Fruit fly (Drosophila melanogaster): ENCODE data around the gene Adh.

Adh gene

dm6 chr2L:14614897-14615602, at the start of gene Adh, which contains the start of gene Adhr (continued):
- no peak for TF ChIP-seq fkh (GFP tag; optimal IDR thresholded peaks at IDR 0.05)
- peak; percentile 64 for TF ChIP-seq CG31627 (GFP tag; optimal IDR thresholded peaks at IDR 0.05)
- TF ChIP-seq dsx (GFP tag; optimal IDR thresholded peaks at IDR 0.05; ENCODE audit: poor library complexity, severe bottlenecking), result no peak
- peak; percentile 56 for TF ChIP-seq Smox (GFP tag; optimal IDR thresholded peaks at IDR 0.05)
- TF ChIP-seq CG6163 (GFP tag; IDR thresholded peaks at IDR 0.05), result no peak; the same call in 2 of the 3 replicates
- peak; percentile 71 for TF ChIP-seq eg (GFP tag; IDR thresholded peaks at IDR 0.05)
- TF ChIP-seq CG6808 (GFP tag; optimal IDR thresholded peaks at IDR 0.05), result peak; percentile 41
- TF ChIP-seq Ets96B (tag; optimal IDR thresholded peaks at IDR 0.05), result peak; percentile 37
- TF ChIP-seq CG16779 (tag; optimal IDR thresholded peaks at IDR 0.05), result peak; percentile 37

- peak; percentile 46 for TF ChIP-seq Gug (GFP tag; IDR thresholded peaks at IDR 0.05)
- TF ChIP-seq CG7368 (GFP tag; optimal IDR thresholded peaks at IDR 0.05), result no peak
- 0 out of 3 replicates have a peak, but pooled peaks have one; percentile 41 for TF ChIP-seq eg (GFP tag; IDR thresholded peaks at IDR 0.05)
- peak; percentile 36 for TF ChIP-seq Eip78C (GFP tag)
- TF ChIP-seq ss (GFP tag; optimal IDR thresholded peaks at IDR 0.05), result peak; percentile 35 to 96
- TF ChIP-seq dsx (GFP tag; optimal IDR thresholded peaks at IDR 0.05; ENCODE audit: poor library complexity, severe bottlenecking), result peak; percentile 72
- peak; percentile 6 for TF ChIP-seq CG6808 (GFP tag; optimal IDR thresholded peaks at IDR 0.05)
- TF ChIP-seq CG6854 (GFP tag; optimal IDR thresholded peaks at IDR 0.05), result peak; percentile 33
- TF ChIP-seq CG10669 (GFP tag; optimal IDR thresholded peaks at IDR 0.05), result no peak
- peak; percentile 29 for TF ChIP-seq Lpt (GFP tag; optimal IDR thresholded peaks at IDR 0.05)
- peak in 1 of 2 experiments; percentile 57 for TF ChIP-seq salr (GFP tag; optimal IDR thresholded peaks at IDR 0.05)
Measured at dm6 chr2L:14568507-14569104, 46.7 kb upstream of the Adh start.

DNA sequence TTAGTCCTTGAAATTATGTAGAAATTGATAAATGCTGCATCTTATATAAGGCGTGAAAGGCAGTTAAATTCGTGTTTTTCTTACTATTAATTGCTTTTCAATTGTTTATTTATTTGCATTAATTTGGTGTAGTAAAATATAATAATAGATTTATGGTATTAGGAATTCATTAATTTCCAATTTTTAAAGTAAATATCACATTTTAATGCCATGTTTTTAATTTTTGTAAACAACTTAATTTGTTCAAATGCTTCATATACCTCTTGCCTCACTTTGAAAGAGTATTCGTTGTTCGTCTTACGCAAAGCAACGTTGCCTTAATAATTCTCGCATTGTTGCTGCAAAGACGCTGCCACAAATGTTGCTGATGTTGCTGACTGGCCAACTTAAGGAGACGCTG, 46.1 kb upstream of the Adh start:
- TF ChIP-seq Sox14 (GFP tag; optimal IDR thresholded peaks at IDR 0.05), result peak; percentile 32
- peak; percentile 14 for TF ChIP-seq CG3919 (GFP tag; optimal IDR thresholded peaks at IDR 0.05)
- peak; percentile 2 for TF ChIP-seq CG1621 (tag; optimal IDR thresholded peaks at IDR 0.05)
- TF ChIP-seq Lpt (GFP tag; optimal IDR thresholded peaks at IDR 0.05), result no peak
- TF ChIP-seq CG15336 (GFP tag; IDR thresholded peaks at IDR 0.05), result no peak
- no peak for TF ChIP-seq CG6276 (GFP tag; optimal IDR thresholded peaks at IDR 0.05)
- TF ChIP-seq net (GFP tag; optimal IDR thresholded peaks at IDR 0.05), result no peak
- no peak for TF ChIP-seq Ets21C (GFP tag; optimal IDR thresholded peaks at IDR 0.05)
- TF ChIP-seq Ets96B (tag; optimal IDR thresholded peaks at IDR 0.05), result peak; percentile 56
- TF ChIP-seq vri (GFP tag; optimal IDR thresholded peaks at IDR 0.05), result no peak
- no peak for TF ChIP-seq Hr38 (GFP tag; optimal IDR thresholded peaks at IDR 0.05)
- TF ChIP-seq Eip75B (GFP tag; optimal IDR thresholded peaks at IDR 0.05), result peak; percentile 19
- TF ChIP-seq CG32006 (GFP tag; optimal IDR thresholded peaks at IDR 0.05), result peak; percentile 33
- TF ChIP-seq eg (GFP tag; IDR thresholded peaks at IDR 0.05), result no peak
- no peak for TF ChIP-seq CG6792 (GFP tag; optimal IDR thresholded peaks at IDR 0.05)
- no peak for TF ChIP-seq CG8319 (GFP tag; optimal IDR thresholded peaks at IDR 0.05)
- no peak for TF ChIP-seq dac (GFP tag; optimal IDR thresholded peaks at IDR 0.05)
- TF ChIP-seq dsx (GFP tag; optimal IDR thresholded peaks at IDR 0.05; ENCODE audit: poor library complexity, severe bottlenecking), result peak; percentile 55
- no peak for TF ChIP-seq Blimp-1 (GFP tag; optimal IDR thresholded peaks at IDR 0.05)
- TF ChIP-seq svp (GFP tag), result peak; percentile 65
- peak; percentile 49 for TF ChIP-seq CG6808 (GFP tag; optimal IDR thresholded peaks at IDR 0.05)
- TF ChIP-seq achi (GFP tag; optimal IDR thresholded peaks at IDR 0.05), result peak; percentile 40
- TF ChIP-seq spab (GFP tag; optimal IDR thresholded peaks at IDR 0.05), result peak; percentile 48
- TF ChIP-seq Hr4 (GFP tag; optimal IDR thresholded peaks at IDR 0.05), result peak; percentile 14
- TF ChIP-seq CG11762 (GFP tag; optimal IDR thresholded peaks at IDR 0.05; ENCODE audit: insufficient read depth), result no peak
- no peak for TF ChIP-seq Gug (GFP tag; IDR thresholded peaks at IDR 0.05)
- TF ChIP-seq cyc (GFP tag; optimal IDR thresholded peaks at IDR 0.05), result no peak
- TF ChIP-seq esn (GFP tag; optimal IDR thresholded peaks at IDR 0.05), result peak; percentile 26
- no peak for TF ChIP-seq CG11294 (GFP tag; IDR thresholded peaks at IDR 0.05)
- TF ChIP-seq ss (GFP tag; optimal IDR thresholded peaks at IDR 0.05), result no peak
- no peak for TF ChIP-seq Sox15 (GFP tag; optimal IDR thresholded peaks at IDR 0.05)
- no peak for TF ChIP-seq CG6854 (GFP tag; optimal IDR thresholded peaks at IDR 0.05)
- TF ChIP-seq Eip78C (GFP tag), result peak; percentile 79
- no peak for TF ChIP-seq CG7368 (GFP tag; optimal IDR thresholded peaks at IDR 0.05)
- no peak for TF ChIP-seq CG4318 (GFP tag; optimal IDR thresholded peaks at IDR 0.05)
- TF ChIP-seq fkh (GFP tag; optimal IDR thresholded peaks at IDR 0.05), result no peak
- TF ChIP-seq Eip93F (GFP tag; optimal IDR thresholded peaks at IDR 0.05), result no peak
